Fruit fly (Drosophila melanogaster) whole organism: ENCODE measurements around the gene Pkcdelta.

ENCODE experiments used
- CG8478 ChIP-seq: fragments of >200 bp; optimal IDR thresholded peaks from 2 replicates; lab custom pipeline; 2018; ENCODE audit warnings: inconsistent platforms
- Dll ChIP-seq: fragments of >200 bp; optimal IDR thresholded peaks from 2 replicates; lab custom pipeline; 2017
- pan ChIP-seq: fragments of >200 bp; optimal IDR thresholded peaks from 2 replicates; lab custom pipeline; 2017
- psq ChIP-seq: fragments of >200 bp; optimal IDR thresholded peaks from 2 replicates; lab custom pipeline; 2017
- usp ChIP-seq: fragments of >200 bp; optimal IDR thresholded peaks from 2 replicates; lab custom pipeline; 2017; ENCODE audit warnings: missing biosample characterization, missing genetic modification characterization, mixed read lengths

- TF ChIP-seq pan (lab: Kevin White, UChicago) (no peak), Dll (lab: Kevin White, UChicago) (no peak), CG8478 (lab: Kevin White, UChicago) (no peak), usp (GFP tag; lab: Kevin White, UChicago) (no peak), psq (no peak)
Observed at dm6 chrX:12391732-12392131, 40.3 kb upstream of the Pkcdelta start.
